Fruit fly (Drosophila melanogaster): Measurements from ENCODE around the gene comt.
A peak's percentile ranks its signal among the peaks of the same experiment; 100 is the strongest.

Gene comt

DNA sequence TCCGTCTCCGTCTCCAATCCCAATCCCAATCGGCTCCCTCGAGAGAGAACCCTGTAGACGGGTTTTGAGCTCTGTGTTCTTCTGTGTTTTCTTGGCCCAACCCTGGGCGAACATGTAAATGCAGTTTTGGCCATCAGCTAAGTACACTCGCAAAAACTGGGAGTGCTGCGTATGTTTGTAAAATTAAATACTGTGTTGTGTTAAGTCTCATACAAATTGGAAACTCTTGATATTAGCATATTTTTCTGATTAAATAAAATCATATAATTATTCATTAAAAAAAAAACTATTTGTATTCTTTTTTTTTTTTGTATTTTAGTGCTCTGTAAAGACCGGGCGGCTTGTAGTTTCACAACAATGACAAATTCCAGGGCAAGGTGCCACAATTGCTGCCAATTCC lies 13.1 kb upstream of the comt start (continued):
- TF ChIP-seq Smox (GFP tag; optimal IDR thresholded peaks at IDR 0.05) (peak; percentile 54), CG16779 (tag; optimal IDR thresholded peaks at IDR 0.05) (peak; percentile 49), dac (GFP tag; optimal IDR thresholded peaks at IDR 0.05) (no peak), CG11294 (GFP tag; IDR thresholded peaks at IDR 0.05) (no peak), CG31627 (GFP tag; optimal IDR thresholded peaks at IDR 0.05) (peak; percentile 13), CG32006 (GFP tag; optimal IDR thresholded peaks at IDR 0.05) (peak; percentile 58), Eip93F (GFP tag; optimal IDR thresholded peaks at IDR 0.05) (peak; percentile 49), CG4318 (GFP tag; optimal IDR thresholded peaks at IDR 0.05) (peak; percentile 24), Sox14 (GFP tag; optimal IDR thresholded peaks at IDR 0.05) (peak; percentile 54), Sox102F (GFP tag; optimal IDR thresholded peaks at IDR 0.05) (peak; percentile 68), OdsH (GFP tag; optimal IDR thresholded peaks at IDR 0.05) (peak; percentile 64), Hr4 (GFP tag; optimal IDR thresholded peaks at IDR 0.05) (peak; percentile 3), CG8632 (GFP tag; optimal IDR thresholded peaks at IDR 0.05) (peak; percentile 70)

dm6 chrX:13247789-13248188 lies 11.0 kb upstream of the comt start:
- TF ChIP-seq CG8632 (GFP tag; optimal IDR thresholded peaks at IDR 0.05) (no peak), OdsH (GFP tag; optimal IDR thresholded peaks at IDR 0.05) (no peak), CG6792 (GFP tag; optimal IDR thresholded peaks at IDR 0.05) (no peak), CG8119 (GFP tag; IDR thresholded peaks at IDR 0.05) (no peak), Met (GFP tag; optimal IDR thresholded peaks at IDR 0.05) (no peak), Eip75B (GFP tag; optimal IDR thresholded peaks at IDR 0.05) (no peak)

DNA sequence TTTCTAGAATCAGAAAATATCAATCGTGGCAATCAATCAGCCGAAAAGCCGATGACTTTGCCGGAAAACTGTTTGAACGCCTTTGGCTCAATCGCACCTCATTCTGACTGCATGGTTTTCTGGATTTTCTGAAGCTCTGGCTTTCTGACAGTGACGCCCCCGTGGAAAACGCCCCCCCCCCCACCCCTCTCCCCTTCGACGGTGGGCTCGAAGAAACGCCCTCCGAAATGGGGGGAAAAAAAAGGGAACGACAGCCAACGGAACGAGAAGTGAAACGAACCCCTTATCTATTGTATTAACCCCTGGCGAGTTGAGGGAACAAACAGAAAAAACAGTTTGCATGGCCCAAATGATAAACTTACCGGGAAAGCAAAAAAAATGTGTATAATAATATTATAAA lies 10.3 kb upstream of the comt start:
- TF ChIP-seq CG4318 (GFP tag; optimal IDR thresholded peaks at IDR 0.05) (no peak), CG15336 (GFP tag; IDR thresholded peaks at IDR 0.05) (no peak), CG8319 (GFP tag; optimal IDR thresholded peaks at IDR 0.05) (no peak), vri (GFP tag; optimal IDR thresholded peaks at IDR 0.05) (no peak)

DNA sequence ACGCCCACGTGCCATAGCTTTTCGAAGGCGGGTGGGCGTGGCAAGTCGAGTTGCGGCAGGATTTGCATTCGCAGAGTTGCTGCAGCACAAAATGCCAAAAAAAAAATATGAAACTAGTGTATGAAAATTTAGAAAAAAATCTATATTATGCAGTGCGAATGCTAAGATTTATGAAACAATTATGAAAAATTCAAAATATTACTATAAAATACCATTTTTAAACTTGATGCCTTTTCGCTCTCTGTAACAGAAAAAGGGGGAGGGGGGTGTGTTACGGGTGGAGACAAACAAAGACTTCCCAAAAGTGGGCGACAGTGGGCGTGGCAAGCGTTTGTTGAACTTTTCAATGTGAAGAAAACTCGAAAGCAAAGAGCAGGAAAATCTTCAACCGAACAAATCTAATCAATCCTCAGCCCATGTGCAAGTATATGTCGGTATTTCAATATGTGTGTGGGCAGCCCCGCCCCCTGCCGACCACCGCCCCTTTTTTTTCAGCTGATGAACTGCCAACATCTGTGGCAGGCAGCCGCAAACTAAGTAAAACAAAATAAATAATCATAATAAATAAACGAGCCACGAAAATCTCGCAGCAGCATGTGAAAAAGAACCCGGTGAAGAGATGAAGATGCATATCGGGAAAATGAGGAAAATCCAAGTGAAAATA lies 9.0 kb upstream of the comt start:
- TF ChIP-seq Sox102F (GFP tag; optimal IDR thresholded peaks at IDR 0.05) (no peak), Gug (GFP tag; IDR thresholded peaks at IDR 0.05) (no peak), eg (GFP tag; IDR thresholded peaks at IDR 0.05) (0 out of 3 replicates have a peak, but pooled peaks have one; percentile 9), Sox15 (GFP tag; optimal IDR thresholded peaks at IDR 0.05) (no peak), CG6163 (GFP tag; IDR thresholded peaks at IDR 0.05) (0 out of 3 replicates have a peak, but pooled peaks have one; percentile 11), CG11294 (GFP tag; IDR thresholded peaks at IDR 0.05) (no peak), CG3032 (tag; optimal IDR thresholded peaks at IDR 0.05) (no peak), CG16779 (tag; optimal IDR thresholded peaks at IDR 0.05) (no peak), CG8119 (GFP tag; IDR thresholded peaks at IDR 0.05) (peak; percentile 32; the same call in 1 of the 3 replicates), CG15336 (GFP tag; IDR thresholded peaks at IDR 0.05) (peak; percentile 49), Smox (GFP tag; optimal IDR thresholded peaks at IDR 0.05) (no peak), Met (GFP tag; optimal IDR thresholded peaks at IDR 0.05) (no peak), Ets96B (tag; optimal IDR thresholded peaks at IDR 0.05) (no peak), svp (GFP tag) (peak; percentile 20), fd85E (GFP tag; optimal IDR thresholded peaks at IDR 0.05) (no peak), fkh (GFP tag; optimal IDR thresholded peaks at IDR 0.05) (no peak), Eip78C (GFP tag) (peak; percentile 7), CG10631 (GFP tag; optimal IDR thresholded peaks at IDR 0.05) (no peak), pdm3 (GFP tag; optimal IDR thresholded peaks at IDR 0.05) (no peak), Sox14 (GFP tag; optimal IDR thresholded peaks at IDR 0.05) (no peak), spab (GFP tag; optimal IDR thresholded peaks at IDR 0.05) (no peak), Eip75B (GFP tag; optimal IDR thresholded peaks at IDR 0.05) (no peak), CG32006 (GFP tag; optimal IDR thresholded peaks at IDR 0.05) (peak; percentile 62), esn (GFP tag; optimal IDR thresholded peaks at IDR 0.05) (no peak), dsx (GFP tag; optimal IDR thresholded peaks at IDR 0.05; ENCODE audit: poor library complexity, severe bottlenecking) (no peak), achi (GFP tag; optimal IDR thresholded peaks at IDR 0.05) (no peak)
